Worm (Caenorhabditis elegans): Measurements from ENCODE around the gene xbx-6.

xbx-6 gene

DNA sequence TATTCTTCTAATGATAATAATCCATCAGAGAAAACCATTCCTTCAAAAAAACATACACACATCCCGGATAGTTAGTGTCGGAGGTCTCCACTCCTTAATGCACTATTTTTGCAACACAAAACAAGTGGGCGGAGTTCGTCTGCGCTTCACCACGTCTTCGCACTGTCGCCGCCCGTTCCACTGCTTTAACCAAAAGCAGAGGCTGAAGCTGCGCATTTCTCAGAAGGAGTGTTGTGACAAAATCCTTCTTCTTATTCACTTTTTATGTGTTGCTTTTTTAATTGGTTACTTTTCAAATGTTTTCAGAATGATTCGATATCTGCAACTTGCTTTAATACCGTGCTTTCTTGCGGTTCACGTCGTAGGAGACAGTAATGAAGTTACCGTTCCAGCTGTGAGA lies 42.1 kb downstream of the xbx-6 start, which contains the start of gene F58E6.13:
F58E6.13 (plus strand) TSS at position 301 of the 400 bp plus-strand sequence.
- TF ChIP-seq lin-13 (GFP tag; optimal IDR thresholded peaks at IDR 0.05) (no peak), mab-5 (tag; optimal IDR thresholded peaks at IDR 0.05) (no peak), F13H6.1 (tag; optimal IDR thresholded peaks at IDR 0.05) (no peak), gmeb-1 (tag; optimal IDR thresholded peaks at IDR 0.05) (no peak), sem-4 (tag; optimal IDR thresholded peaks at IDR 0.05) (no peak), blmp-1 (tag; optimal IDR thresholded peaks at IDR 0.05; ENCODE audit: insufficient read depth) (no peak), lin-39 (tag; optimal IDR thresholded peaks at IDR 0.05) (no peak), alr-1 (tag; optimal IDR thresholded peaks at IDR 0.05) (no peak), elt-1 (tag; optimal IDR thresholded peaks at IDR 0.05) (no peak), nhr-23 (tag; optimal IDR thresholded peaks at IDR 0.05) (no peak), ztf-4 (tag; optimal IDR thresholded peaks at IDR 0.05) (no peak), ZK546.5 (tag; optimal IDR thresholded peaks at IDR 0.05) (no peak), ztf-1 (GFP tag; conservative IDR thresholded peaks at IDR 0.05) (no peak), unc-62 (GFP tag; optimal IDR thresholded peaks at IDR 0.05) (no peak), ceh-82 (tag; optimal IDR thresholded peaks at IDR 0.05) (no peak), nhr-237 (tag; optimal IDR thresholded peaks at IDR 0.05) (no peak), sma-3 (GFP tag; optimal IDR thresholded peaks at IDR 0.05) (no peak), elt-3 (tag; optimal IDR thresholded peaks at IDR 0.05) (no peak)

DNA sequence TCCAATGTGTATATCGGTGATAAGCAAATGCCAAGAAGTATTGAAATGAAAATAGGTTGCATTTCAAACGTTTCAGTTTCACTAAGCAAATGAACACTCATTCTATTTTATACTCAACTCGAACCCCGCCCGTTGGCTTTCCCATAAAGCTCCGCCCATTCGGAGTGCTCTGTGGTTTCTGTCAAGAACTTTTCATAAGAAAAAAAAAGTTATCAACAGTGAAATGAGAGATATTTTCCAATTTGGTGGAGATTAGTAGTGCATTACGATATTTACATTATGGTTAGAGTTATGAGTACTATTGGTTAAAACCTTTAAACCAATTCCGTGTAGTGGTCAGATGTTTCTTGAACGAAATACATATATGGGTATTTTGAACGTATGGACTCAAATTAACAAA lies 47.5 kb downstream of the xbx-6 start, which contains the start of gene F58E6.4:
F58E6.4 (minus strand) TSS at position 101 of the 400 bp plus-strand sequence.
- TF ChIP-seq peb-1 (tag; optimal IDR thresholded peaks at IDR 0.05) (no peak), skn-1 (tag; optimal IDR thresholded peaks at IDR 0.05) (no peak), nhr-25 (tag; optimal IDR thresholded peaks at IDR 0.05) (no peak), crh-2 (tag; optimal IDR thresholded peaks at IDR 0.05) (no peak), unc-39 (tag; optimal IDR thresholded peaks at IDR 0.05) (no peak), nhr-12 (tag; optimal IDR thresholded peaks at IDR 0.05) (no peak), nhr-77 (tag; optimal IDR thresholded peaks at IDR 0.05) (no peak), unc-55 (GFP tag; optimal IDR thresholded peaks at IDR 0.05) (no peak), blmp-1 (tag; optimal IDR thresholded peaks at IDR 0.05; ENCODE audit: insufficient read depth) (no peak), nhr-237 (tag; optimal IDR thresholded peaks at IDR 0.05) (no peak), aly-2 (tag; optimal IDR thresholded peaks at IDR 0.05) (no peak), zag-1 (tag; optimal IDR thresholded peaks at IDR 0.05) (no peak), nhr-6 (tag; optimal IDR thresholded peaks at IDR 0.05) (no peak), C34F6.9 (tag; optimal IDR thresholded peaks at IDR 0.05) (no peak), ztf-4 (tag; optimal IDR thresholded peaks at IDR 0.05) (no peak), lin-39 (tag; optimal IDR thresholded peaks at IDR 0.05) (no peak), egl-27 (tag; optimal IDR thresholded peaks at IDR 0.05) (no peak), unc-62 (GFP tag; optimal IDR thresholded peaks at IDR 0.05) (no peak)

DNA sequence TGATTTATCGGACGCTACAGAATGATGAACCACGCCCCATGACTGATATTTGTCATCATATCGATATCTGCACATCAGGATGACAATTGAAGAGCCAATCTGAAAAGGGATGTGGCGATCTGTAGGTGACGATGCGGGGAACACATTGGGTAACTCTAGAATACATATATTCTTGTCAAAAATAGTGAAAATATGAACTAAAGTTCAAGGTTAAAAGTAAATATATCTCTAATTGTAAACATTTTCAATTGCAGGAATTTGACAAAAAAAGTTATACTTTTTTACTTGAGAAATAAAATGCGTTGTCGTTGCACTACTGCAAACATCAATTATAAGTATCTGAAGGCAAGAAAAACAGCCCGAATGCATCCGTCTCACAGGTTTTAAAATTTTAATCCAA lies 50.1 kb downstream of the xbx-6 start, which contains the start of gene F58E6.6:
F58E6.6 (minus strand) TSS at position 101 of the 400 bp plus-strand sequence.
- TF ChIP-seq ztf-11 (tag; optimal IDR thresholded peaks at IDR 0.05) (no peak), sma-9 (GFP tag; optimal IDR thresholded peaks at IDR 0.05) (no peak), sma-9 (tag; optimal IDR thresholded peaks at IDR 0.05) (no peak), sma-3 (GFP tag; optimal IDR thresholded peaks at IDR 0.05) (no peak)

DNA sequence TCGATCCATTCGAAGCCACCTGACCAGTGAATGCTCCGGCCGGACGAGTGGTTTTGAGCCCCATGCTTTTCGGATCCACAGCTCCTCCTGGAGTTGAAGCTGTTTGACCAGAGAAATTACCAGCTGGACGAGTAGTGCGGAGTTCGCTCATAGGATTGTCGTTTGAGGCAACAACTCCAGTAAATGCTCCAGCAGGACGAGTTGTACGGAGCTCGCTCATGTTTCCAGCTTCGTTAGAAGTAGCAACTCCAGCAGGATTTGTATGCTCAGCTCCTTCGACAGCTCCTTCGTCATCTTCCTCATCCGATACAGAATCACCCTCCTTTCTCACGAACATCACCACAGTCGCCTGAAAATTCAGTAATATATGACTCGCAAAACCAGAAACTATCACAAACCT lies 50.7 kb downstream of the xbx-6 start:
- TF ChIP-seq skn-1 (tag; optimal IDR thresholded peaks at IDR 0.05) (no peak), elt-1 (tag; optimal IDR thresholded peaks at IDR 0.05) (no peak), ztf-11 (tag; optimal IDR thresholded peaks at IDR 0.05) (no peak), snpc-4 (tag; optimal IDR thresholded peaks at IDR 0.05) (no peak), C34F6.9 (tag; optimal IDR thresholded peaks at IDR 0.05) (no peak), ama-1 (optimal IDR thresholded peaks at IDR 0.05) (no peak), nhr-237 (tag; optimal IDR thresholded peaks at IDR 0.05) (no peak), unc-55 (GFP tag; optimal IDR thresholded peaks at IDR 0.05) (no peak), ztf-4 (tag; optimal IDR thresholded peaks at IDR 0.05) (no peak), nhr-25 (tag; optimal IDR thresholded peaks at IDR 0.05) (no peak), nhr-129 (tag; optimal IDR thresholded peaks at IDR 0.05) (no peak), nhr-10 (tag; optimal IDR thresholded peaks at IDR 0.05) (no peak), F13H6.1 (tag; optimal IDR thresholded peaks at IDR 0.05) (no peak)
